Worm (Caenorhabditis elegans): ENCODE data around the gene C16A3.5.

ce11 chrIII:6343229-6343628 lies 37.3 kb upstream of the C16A3.5 start, which contains the start of gene C56G2.9:
- no peak for TF ChIP-seq nhr-77 (tag; optimal IDR thresholded peaks at IDR 0.05)
- no peak for TF ChIP-seq R02D3.7 (tag; optimal IDR thresholded peaks at IDR 0.05)
- TF ChIP-seq tbx-2 (tag; optimal IDR thresholded peaks at IDR 0.05): no peak
- TF ChIP-seq snpc-4 (tag; optimal IDR thresholded peaks at IDR 0.05): no peak
- no peak for TF ChIP-seq nhr-76 (tag; optimal IDR thresholded peaks at IDR 0.05)

All from whole organism, L3 larva.